Worm (Caenorhabditis elegans) whole organism, mixed stage, embryonic: ENCODE data around the gene gvd-1.
"Not testable (repeated sequence)": the region's sequence is repeated elsewhere in the genome, so short reads cannot be mapped to it uniquely, and the experiment has no call there.

Experiments used
- M03D4.4 ChIP-seq: sonication (generic microtip); optimal IDR thresholded peaks from 2 replicates; lab custom pipeline; 2017; ENCODE audit warnings: mild to moderate bottlenecking, missing genetic modification characterization, missing compliant biosample characterization
- blmp-1 ChIP-seq: fragments of 150-350 bp; optimal IDR thresholded peaks from 2 replicates; lab custom pipeline; 2014; ENCODE audit warnings: missing biosample characterization, missing genetic modification characterization
- ceh-83 ChIP-seq: fragments of 200-800 bp; sonication (Bioruptor generic); optimal IDR thresholded peaks from 2 replicates; lab custom pipeline; 2018; ENCODE audit warnings: mild to moderate bottlenecking, missing genetic modification characterization, missing compliant biosample characterization
- ces-1 ChIP-seq: fragments of 150-350 bp; optimal IDR thresholded peaks from 2 replicates; lab custom pipeline; 2014; ENCODE audit warnings: missing biosample characterization, missing genetic modification reagents, missing genetic modification characterization
- cnd-1 ChIP-seq: fragments of 200-800 bp; sonication (Bioruptor generic); optimal IDR thresholded peaks from 2 replicates; lab custom pipeline; 2018; ENCODE audit warnings: mild to moderate bottlenecking, missing genetic modification characterization, missing compliant biosample characterization
- drap-1 ChIP-seq: fragments of 200-800 bp; sonication (Bioruptor generic); optimal IDR thresholded peaks from 3 replicates; lab custom pipeline; 2018; ENCODE audit warnings: mild to moderate bottlenecking, missing genetic modification characterization, missing compliant biosample characterization
- elt-3 ChIP-seq: fragments of 150-350 bp; optimal IDR thresholded peaks from 2 replicates; lab custom pipeline; 2014; ENCODE audit warnings: missing biosample characterization, missing genetic modification characterization
- flh-1 ChIP-seq: fragments of 200-800 bp; sonication (Bioruptor generic); optimal IDR thresholded peaks from 2 replicates; lab custom pipeline; 2018; ENCODE audit warnings: mild to moderate bottlenecking, missing genetic modification characterization, moderate library complexity, missing compliant biosample characterization
- ham-2 ChIP-seq: fragments of 200-800 bp; sonication (Bioruptor generic); optimal IDR thresholded peaks from 2 replicates; lab custom pipeline; 2018; ENCODE audit warnings: mild to moderate bottlenecking, missing genetic modification characterization, missing compliant biosample characterization
- hlh-1 ChIP-seq: fragments of 150-350 bp; optimal IDR thresholded peaks from 2 replicates; lab custom pipeline; 2014; ENCODE audit warnings: missing biosample characterization, missing genetic modification reagents, missing genetic modification characterization
- lin-13 ChIP-seq: fragments of 150-350 bp; optimal IDR thresholded peaks from 2 replicates; lab custom pipeline; 2014; ENCODE audit warnings: missing biosample characterization, missing genetic modification characterization
- lin-32 ChIP-seq: fragments of 200-800 bp; sonication (Bioruptor generic); optimal IDR thresholded peaks from 2 replicates; lab custom pipeline; 2018; ENCODE audit warnings: mild to moderate bottlenecking, missing genetic modification characterization, missing compliant biosample characterization
- lsy-2 ChIP-seq: fragments of 150-350 bp; optimal IDR thresholded peaks from 2 replicates; lab custom pipeline; 2014; ENCODE audit warnings: missing biosample characterization, missing genetic modification characterization
- mab-5 ChIP-seq: fragments of 150-350 bp; optimal IDR thresholded peaks from 2 replicates; lab custom pipeline; 2014; ENCODE audit warnings: missing biosample characterization, missing genetic modification characterization
- nhr-12 ChIP-seq: fragments of 150-350 bp; optimal IDR thresholded peaks from 2 replicates; lab custom pipeline; 2014; ENCODE audit warnings: missing biosample characterization, missing genetic modification characterization
- nhr-2 ChIP-seq: fragments of 150-350 bp; optimal IDR thresholded peaks from 2 replicates; lab custom pipeline; 2014; ENCODE audit warnings: missing biosample characterization, missing genetic modification characterization
- nhr-237 ChIP-seq: fragments of 150-350 bp; optimal IDR thresholded peaks from 2 replicates; lab custom pipeline; 2014; ENCODE audit warnings: missing biosample characterization, missing genetic modification characterization
- nhr-28 ChIP-seq: fragments of 150-350 bp; optimal IDR thresholded peaks from 2 replicates; lab custom pipeline; 2014; ENCODE audit warnings: missing biosample characterization, missing genetic modification characterization
- pha-4 ChIP-seq: fragments of 150-350 bp; optimal IDR thresholded peaks from 2 replicates; lab custom pipeline; 2018; ENCODE audit warnings: missing biosample characterization, missing genetic modification reagents, missing genetic modification characterization
- sem-2 ChIP-seq: fragments of 200-800 bp; sonication (Bioruptor generic); optimal IDR thresholded peaks from 2 replicates; lab custom pipeline; 2018; ENCODE audit warnings: mild to moderate bottlenecking, missing genetic modification characterization, missing compliant biosample characterization
- snpc-4 ChIP-seq: fragments of 150-350 bp; optimal IDR thresholded peaks from 2 replicates; lab custom pipeline; 2014; ENCODE audit warnings: missing biosample characterization, missing genetic modification characterization
- sptf-1 ChIP-seq: sonication (generic microtip); optimal IDR thresholded peaks from 2 replicates; lab custom pipeline; 2017; ENCODE audit warnings: mild to moderate bottlenecking, missing genetic modification characterization, moderate library complexity, missing compliant biosample characterization
- unc-120 ChIP-seq: sonication (generic microtip); optimal IDR thresholded peaks from 2 replicates; lab custom pipeline; 2017; ENCODE audit warnings: missing genetic modification characterization, missing compliant biosample characterization; ENCODE audit not compliant: poor library complexity, severe bottlenecking
- unc-39 ChIP-seq: fragments of 150-350 bp; optimal IDR thresholded peaks from 2 replicates; lab custom pipeline; 2014; ENCODE audit warnings: missing biosample characterization, missing genetic modification characterization
- unc-62 ChIP-seq: fragments of 150-350 bp; optimal IDR thresholded peaks from 2 replicates; lab custom pipeline; 2014; ENCODE audit warnings: missing biosample characterization, missing genetic modification reagents, missing genetic modification characterization
- ztf-11 ChIP-seq: fragments of 150-350 bp; optimal IDR thresholded peaks from 2 replicates; lab custom pipeline; 2014; ENCODE audit warnings: missing biosample characterization, missing genetic modification characterization

Gene gvd-1

DNA sequence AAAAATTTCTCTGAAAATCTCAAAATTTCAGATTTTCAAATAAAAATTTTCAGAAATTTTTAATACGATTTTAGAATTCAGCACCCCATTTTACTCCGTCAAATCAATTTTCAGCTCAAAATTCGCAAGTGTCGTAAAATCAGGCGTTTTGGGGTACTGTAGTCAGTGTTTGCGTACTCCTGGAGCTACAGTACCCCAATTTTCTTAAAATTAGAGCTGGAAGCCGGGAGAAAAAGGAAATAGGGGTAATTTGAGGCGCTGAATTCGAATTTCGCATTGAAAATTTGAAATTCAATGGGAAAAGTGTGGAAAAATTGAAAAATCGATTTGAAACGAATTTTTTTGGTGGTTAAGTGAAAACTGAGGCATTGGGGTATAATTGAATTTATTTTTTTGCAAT lies 3.6 kb upstream of the gvd-1 start:
- TF ChIP-seq hlh-1 (tag; lab: Kevin White, UChicago), result no peak
- TF ChIP-seq ceh-83 (GFP tag; lab: Kevin White, UChicago), result no peak
- no peak for TF ChIP-seq ham-2 (GFP tag; lab: Kevin White, UChicago)
- TF ChIP-seq lsy-2 (tag; lab: Kevin White, UChicago), result peak; percentile 76
- TF ChIP-seq unc-39, result no peak
- no peak for TF ChIP-seq sem-2 (GFP tag; lab: Kevin White, UChicago)
- TF ChIP-seq lin-32, result no peak
- no peak for TF ChIP-seq pha-4 (tag; lab: Kevin White, UChicago)

DNA sequence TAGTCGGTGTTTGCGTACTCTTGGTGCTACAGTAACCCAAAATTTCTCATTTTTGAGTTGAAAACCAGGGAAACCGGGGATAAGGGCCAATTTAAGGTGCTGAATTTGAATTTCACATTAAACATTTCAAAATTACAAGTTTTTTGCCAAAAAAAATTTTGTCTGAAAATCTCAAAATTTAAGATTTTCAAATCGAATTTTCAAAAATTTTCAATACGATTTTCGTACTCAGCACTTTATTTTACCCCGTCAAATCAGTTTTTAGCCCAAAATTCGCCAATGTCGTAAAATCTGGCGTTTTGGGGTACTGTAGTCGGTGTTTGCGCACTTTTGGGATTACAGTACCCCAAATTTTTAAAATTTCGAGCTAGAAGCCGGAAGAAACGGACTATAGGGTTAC lies 3.1 kb upstream of the gvd-1 start, which contains the start of gene W10D9.3:
TSS of gene W10D9.3 (minus strand) at position 101 of the 400 bp plus-strand sequence.
- TF ChIP-seq ztf-11 (tag; lab: Kevin White, UChicago) (no peak), nhr-28 (tag; lab: Kevin White, UChicago) (no peak), sptf-1 (no peak), mab-5 (tag; lab: Kevin White, UChicago) (no peak), flh-1 (no peak)

DNA sequence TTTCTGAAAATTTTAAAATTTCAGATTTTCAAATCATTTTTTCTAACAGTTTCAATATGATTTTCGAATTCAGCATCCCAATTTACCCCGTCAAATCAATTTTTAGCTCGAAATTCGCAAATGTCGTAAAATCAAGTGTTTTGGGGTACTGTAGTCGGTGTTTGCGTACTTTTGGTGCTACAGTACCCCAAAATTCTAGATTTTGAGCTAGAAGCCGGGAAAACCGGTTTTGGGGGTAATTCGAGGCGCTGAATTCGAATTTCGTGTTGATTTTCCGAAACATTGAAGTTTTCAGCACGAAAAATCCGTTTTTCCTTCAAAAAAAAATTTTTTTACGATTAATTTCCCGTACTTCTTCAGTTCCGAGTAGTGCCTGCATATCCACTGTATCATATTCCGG lies 1.3 kb downstream of the gvd-1 start:
- no peak for TF ChIP-seq M03D4.4
- no peak for TF ChIP-seq cnd-1
- TF ChIP-seq pha-4 (tag; lab: Kevin White, UChicago), result no peak
- no peak for TF ChIP-seq unc-39
- no peak for TF ChIP-seq ces-1
- TF ChIP-seq unc-62, result no peak
- TF ChIP-seq sptf-1, result no peak
- no peak for TF ChIP-seq nhr-12 (tag; lab: Kevin White, UChicago)
- no peak for TF ChIP-seq hlh-1 (tag; lab: Kevin White, UChicago)
- no peak for TF ChIP-seq ham-2 (GFP tag; lab: Kevin White, UChicago)
- no peak for TF ChIP-seq blmp-1 (tag; lab: Kevin White, UChicago)
- peak; percentile 90 for TF ChIP-seq lsy-2 (tag; lab: Kevin White, UChicago)
- peak; percentile 78 for TF ChIP-seq lin-13 (tag; lab: Kevin White, UChicago)
- no peak for TF ChIP-seq ceh-83 (GFP tag; lab: Kevin White, UChicago)

DNA sequence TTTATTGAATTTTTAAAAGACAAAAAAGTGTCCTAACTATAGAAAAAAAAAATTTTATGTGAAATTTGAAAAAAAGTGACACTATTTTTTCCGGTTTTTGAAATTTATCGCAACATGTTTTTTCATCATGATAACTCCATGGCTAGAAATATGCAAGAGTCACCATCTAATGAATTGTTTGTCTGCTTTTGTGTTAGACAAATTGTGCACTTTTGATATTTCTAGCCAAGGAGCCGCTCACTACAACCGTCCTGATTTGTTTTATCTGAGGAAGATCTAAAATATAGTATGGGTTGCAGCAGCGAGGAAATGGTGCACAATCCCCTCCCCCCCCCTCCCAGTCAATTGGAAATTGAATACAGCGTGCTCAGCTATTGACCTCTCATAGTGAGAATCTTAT lies 3.0 kb downstream of the gvd-1 start, which contains the start of gene W10D9.1:
TSS of gene W10D9.1 (plus strand) at position 301 of the 400 bp plus-strand sequence.
- TF ChIP-seq hlh-1, blmp-1, nhr-28 (tag; lab: Kevin White, UChicago): not testable (repeated sequence)

DNA sequence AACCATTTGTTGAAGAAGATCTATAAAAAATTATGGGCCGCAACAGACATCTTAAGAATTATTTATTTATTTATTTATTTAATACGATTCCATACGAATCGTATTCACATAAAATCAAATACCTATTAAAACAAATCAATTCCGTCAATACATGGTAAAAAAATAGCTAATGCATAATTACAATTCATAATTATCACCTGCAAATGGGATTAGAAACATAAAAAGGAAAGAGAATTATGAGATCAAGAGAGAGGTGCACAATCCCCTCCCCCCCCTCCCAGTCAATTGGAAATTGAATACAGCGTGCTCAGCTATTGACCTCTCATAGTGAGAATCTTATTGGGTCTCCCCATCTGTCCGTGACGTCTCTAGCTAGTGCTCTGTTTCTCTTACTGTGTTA lies 16.6 kb downstream of the gvd-1 start, which contains the start of gene C24H12.1:
TSS of gene C24H12.1 (plus strand) at position 301 of the 400 bp plus-strand sequence.
- TF ChIP-seq ces-1, result peak; percentile 17

DNA sequence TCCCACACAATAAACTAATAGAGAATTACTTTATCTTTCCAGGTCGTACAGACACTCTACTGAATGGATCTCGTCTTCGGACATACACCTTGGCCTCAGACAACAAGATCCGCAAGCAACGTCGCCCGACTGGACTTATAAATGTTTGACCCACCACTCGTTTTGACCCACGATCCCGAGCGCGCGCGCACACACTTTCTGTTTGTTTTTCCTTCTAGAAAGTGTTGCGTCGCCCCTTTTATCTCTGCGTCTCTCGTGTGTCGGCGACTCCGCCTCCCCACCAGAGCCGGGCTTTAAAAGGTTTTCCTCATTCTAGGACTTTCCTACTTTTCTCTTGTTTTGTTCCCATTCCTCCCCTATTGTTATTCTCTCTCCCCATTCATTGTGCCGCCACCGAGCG lies 20.4 kb downstream of the gvd-1 start:
- TF ChIP-seq M03D4.4 (no peak), nhr-2 (tag; lab: Kevin White, UChicago) (no peak), sem-2 (GFP tag; lab: Kevin White, UChicago) (no peak), nhr-12 (tag; lab: Kevin White, UChicago) (no peak), lin-32 (no peak), nhr-28 (tag; lab: Kevin White, UChicago) (no peak), elt-3 (tag; lab: Kevin White, UChicago) (no peak), ham-2 (GFP tag; lab: Kevin White, UChicago) (no peak), ztf-11 (tag; lab: Kevin White, UChicago) (no peak), lsy-2 (tag; lab: Kevin White, UChicago) (no peak), hlh-1 (tag; lab: Kevin White, UChicago) (no peak), cnd-1 (no peak), sptf-1 (no peak), ces-1 (no peak), drap-1 (GFP tag; lab: Kevin White, UChicago) (no peak)

DNA sequence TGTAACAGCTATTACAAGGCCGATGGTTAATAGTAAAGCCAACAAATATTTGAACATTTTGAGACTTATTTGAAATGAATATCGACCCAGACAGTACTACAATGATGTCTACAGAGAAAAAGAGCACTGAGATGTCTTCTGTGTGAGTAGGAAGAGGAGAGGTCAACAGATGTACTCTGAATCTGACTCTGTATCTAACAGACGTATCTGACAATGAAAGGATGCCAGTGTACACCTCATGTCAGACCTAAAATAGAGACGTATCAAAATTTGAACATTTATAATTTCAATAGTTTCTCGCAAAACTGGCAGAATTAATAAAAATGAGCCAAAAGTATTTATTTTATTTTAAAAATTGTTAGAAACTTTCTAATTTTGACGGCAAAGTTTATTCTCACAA lies 34.6 kb downstream of the gvd-1 start, which contains the start of gene C24H12.8:
TSS of gene C24H12.8 (minus strand) at position 101 of the 400 bp plus-strand sequence.
- TF ChIP-seq drap-1 (GFP tag; lab: Kevin White, UChicago) (no peak), nhr-12 (tag; lab: Kevin White, UChicago) (no peak), snpc-4 (tag; lab: Kevin White, UChicago) (no peak), nhr-237 (tag; lab: Kevin White, UChicago) (no peak), elt-3 (tag; lab: Kevin White, UChicago) (no peak), pha-4 (tag; lab: Kevin White, UChicago) (no peak), hlh-1 (tag; lab: Kevin White, UChicago) (no peak), lin-13 (tag; lab: Kevin White, UChicago) (no peak), lin-32 (no peak), unc-120 (tag; lab: Kevin White, UChicago) (no peak), ces-1 (no peak), sem-2 (GFP tag; lab: Kevin White, UChicago) (no peak), ceh-83 (GFP tag; lab: Kevin White, UChicago) (no peak)
